Worm (Caenorhabditis elegans) whole organism, L2 larva: Measurements from ENCODE around the gene ttll-15.

ENCODE experiments used
- Y55F3AM.14 ChIP-seq: fragments of 200-800 bp; sonication (Bioruptor generic); optimal IDR thresholded peaks from 2 replicates; lab custom pipeline; 2018; ENCODE audit warnings: mild to moderate bottlenecking, missing genetic modification characterization, missing compliant biosample characterization
- ZK546.5 ChIP-seq: sonication (generic microtip); optimal IDR thresholded peaks from 2 replicates; lab custom pipeline; 2017; ENCODE audit warnings: missing biosample characterization, missing genetic modification characterization
- aly-2 ChIP-seq: fragments of 150-350 bp; optimal IDR thresholded peaks from 2 replicates; lab custom pipeline; 2014; ENCODE audit warnings: missing biosample characterization, missing genetic modification characterization
- blmp-1 ChIP-seq: sonication (generic microtip); optimal IDR thresholded peaks from 2 replicates; lab custom pipeline; 2017; ENCODE audit warnings: missing genetic modification characterization, mild to moderate bottlenecking, missing compliant biosample characterization, antibody characterized with exemption, moderate library complexity; ENCODE audit not compliant: insufficient read depth
- ceh-16 ChIP-seq: fragments of 150-350 bp; optimal IDR thresholded peaks from 2 replicates; lab custom pipeline; 2014; ENCODE audit warnings: missing biosample characterization, missing genetic modification characterization
- ceh-82 ChIP-seq: fragments of 150-350 bp; optimal IDR thresholded peaks from 2 replicates; lab custom pipeline; 2014; ENCODE audit warnings: missing biosample characterization, missing genetic modification characterization
- crh-2 ChIP-seq: sonication (generic microtip); optimal IDR thresholded peaks from 2 replicates; lab custom pipeline; 2017; ENCODE audit warnings: missing biosample characterization, missing genetic modification characterization
- dmd-4 ChIP-seq: sonication (generic microtip); optimal IDR thresholded peaks from 2 replicates; lab custom pipeline; 2017; ENCODE audit warnings: missing biosample characterization, missing genetic modification characterization
- egl-27 ChIP-seq: sonication (generic microtip); optimal IDR thresholded peaks from 3 replicates; lab custom pipeline; 2017; ENCODE audit warnings: missing biosample characterization, missing genetic modification reagents, missing genetic modification characterization
- elt-1 ChIP-seq: fragments of 150-350 bp; optimal IDR thresholded peaks from 2 replicates; lab custom pipeline; 2014; ENCODE audit warnings: missing biosample characterization, missing genetic modification characterization
- elt-3 ChIP-seq: sonication (generic microtip); optimal IDR thresholded peaks from 2 replicates; lab custom pipeline; 2017; ENCODE audit warnings: missing biosample characterization, missing genetic modification characterization
- fos-1 ChIP-seq: fragments of 150-350 bp; optimal IDR thresholded peaks from 2 replicates; lab custom pipeline; 2014; ENCODE audit warnings: missing biosample characterization, missing genetic modification characterization
- gmeb-1 ChIP-seq: fragments of 150-350 bp; optimal IDR thresholded peaks from 2 replicates; lab custom pipeline; 2014; ENCODE audit warnings: missing biosample characterization, missing genetic modification characterization
- lin-13 ChIP-seq: fragments of 150-350 bp; optimal IDR thresholded peaks from 2 replicates; lab custom pipeline; 2014; ENCODE audit warnings: missing biosample characterization, missing genetic modification reagents, missing genetic modification characterization
- lin-39 ChIP-seq: fragments of 150-350 bp; optimal IDR thresholded peaks from 2 replicates; lab custom pipeline; 2014; ENCODE audit warnings: missing biosample characterization, missing genetic modification reagents, missing genetic modification characterization
- lsy-2 ChIP-seq, 2 experiments: fragments of 150-350 bp in 1 of 2; sonication (generic microtip) in 1 of 2; optimal IDR thresholded peaks; 2 replicates each; lab custom pipeline; 2014 to 2017; ENCODE audit warnings: missing biosample characterization in 2 of 2, missing genetic modification characterization in 2 of 2
- mab-5 ChIP-seq: fragments of 150-350 bp; optimal IDR thresholded peaks from 2 replicates; lab custom pipeline; 2014; ENCODE audit warnings: missing biosample characterization, missing genetic modification characterization
- mbf-1 ChIP-seq: sonication (generic microtip); optimal IDR thresholded peaks from 2 replicates; lab custom pipeline; 2017; ENCODE audit warnings: missing biosample characterization, missing genetic modification characterization
- mdl-1 ChIP-seq, 2 experiments: fragments of 150-350 bp in 1 of 2; sonication (generic microtip) in 1 of 2; optimal IDR thresholded peaks; 2 replicates each; lab custom pipeline; 2017; ENCODE audit warnings: missing biosample characterization in 2 of 2, missing genetic modification characterization in 2 of 2
- nhr-10 ChIP-seq: sonication (generic microtip); optimal IDR thresholded peaks from 2 replicates; lab custom pipeline; 2017; ENCODE audit warnings: missing biosample characterization, missing genetic modification characterization
- nhr-129 ChIP-seq: fragments of 150-350 bp; optimal IDR thresholded peaks from 2 replicates; lab custom pipeline; 2014; ENCODE audit warnings: missing biosample characterization, missing genetic modification characterization
- nhr-21 ChIP-seq: fragments of 150-350 bp; optimal IDR thresholded peaks from 2 replicates; lab custom pipeline; 2014; ENCODE audit warnings: missing biosample characterization, missing genetic modification characterization
- nhr-23 ChIP-seq: fragments of 150-350 bp; optimal IDR thresholded peaks from 2 replicates; lab custom pipeline; 2014; ENCODE audit warnings: missing biosample characterization, missing genetic modification reagents, missing genetic modification characterization
- nhr-237 ChIP-seq: fragments of 150-350 bp; optimal IDR thresholded peaks from 2 replicates; lab custom pipeline; 2014; ENCODE audit warnings: missing biosample characterization, missing genetic modification characterization
- nhr-25 ChIP-seq: fragments of 150-350 bp; sonication (generic microtip); optimal IDR thresholded peaks from 3 replicates; lab custom pipeline; 2014; ENCODE audit warnings: missing biosample characterization, missing genetic modification characterization
- nhr-77 ChIP-seq: fragments of 150-350 bp; optimal IDR thresholded peaks from 2 replicates; lab custom pipeline; 2014; ENCODE audit warnings: missing biosample characterization, missing genetic modification characterization
- sma-9 ChIP-seq, 2 experiments: fragments of 150-350 bp in 1 of 2; sonication (generic microtip) in 1 of 2; optimal IDR thresholded peaks; 2 replicates each; lab custom pipeline; 2014 to 2016; ENCODE audit warnings: missing genetic modification characterization in 2 of 2, mild to moderate bottlenecking in 1 of 2, missing biosample characterization in 1 of 2, missing compliant biosample characterization in 1 of 2, missing genetic modification reagents in 1 of 2, moderate library complexity in 1 of 2
- snpc-4 ChIP-seq: fragments of 150-350 bp; optimal IDR thresholded peaks from 2 replicates; lab custom pipeline; 2014; ENCODE audit warnings: missing biosample characterization, missing genetic modification characterization
- unc-39 ChIP-seq: fragments of 150-350 bp; optimal IDR thresholded peaks from 2 replicates; lab custom pipeline; 2014; ENCODE audit warnings: missing biosample characterization, missing genetic modification characterization
- unc-55 ChIP-seq: fragments of 150-350 bp; sonication (generic microtip); optimal IDR thresholded peaks from 3 replicates; lab custom pipeline; 2014; ENCODE audit warnings: missing biosample characterization, missing genetic modification reagents, missing genetic modification characterization
- unc-62 ChIP-seq: fragments of 150-350 bp; optimal IDR thresholded peaks from 2 replicates; lab custom pipeline; 2014; ENCODE audit warnings: missing biosample characterization, missing genetic modification reagents, missing genetic modification characterization
- zag-1 ChIP-seq: fragments of 150-350 bp; optimal IDR thresholded peaks from 2 replicates; lab custom pipeline; 2014; ENCODE audit warnings: missing biosample characterization, missing genetic modification characterization
- ztf-1 ChIP-seq: fragments of 200-800 bp; sonication (Bioruptor generic); conservative IDR thresholded peaks from 2 replicates; pipeline ENCODE4 v1.3.6; 2022; ENCODE audit warnings: missing genetic modification characterization, missing compliant biosample characterization
- ztf-11 ChIP-seq: sonication (generic microtip); optimal IDR thresholded peaks from 2 replicates; lab custom pipeline; 2017; ENCODE audit warnings: missing biosample characterization, missing genetic modification characterization

The ttll-15 gene

DNA sequence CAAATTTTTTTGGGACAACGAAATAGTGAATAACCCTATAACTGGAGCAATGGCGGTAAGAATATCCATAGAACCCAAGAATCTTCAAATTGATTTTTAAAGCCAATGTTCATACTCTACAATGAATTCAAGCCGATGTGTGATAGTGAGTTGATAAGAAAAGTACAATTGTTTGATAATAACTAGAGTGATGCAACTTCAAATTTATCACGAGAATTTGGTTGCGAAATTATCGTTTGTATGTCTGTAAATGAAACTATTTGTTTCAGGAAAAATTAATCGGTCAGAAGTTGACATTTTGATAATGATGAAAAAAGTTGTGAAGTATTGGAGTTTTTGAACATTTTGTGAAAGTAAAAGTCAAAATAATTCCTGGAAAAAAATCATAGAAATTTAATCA, 41.0 kb downstream of the ttll-15 start:
- TF ChIP-seq crh-2 (tag; lab: Kevin White, UChicago) (peak; percentile 37), nhr-10 (tag; lab: Kevin White, UChicago) (no peak), nhr-25 (tag; lab: Kevin White, UChicago) (no peak), zag-1 (no peak), nhr-129 (tag; lab: Kevin White, UChicago) (peak; percentile 80), unc-39 (no peak), lsy-2 (tag; optimal IDR thresholded peaks at IDR 0.05; lab: Kevin White, UChicago) (no peak), dmd-4 (no peak), ztf-1 (no peak), nhr-237 (no peak), aly-2 (tag; lab: Kevin White, UChicago) (no peak), unc-55 (no peak), gmeb-1 (tag; lab: Kevin White, UChicago) (peak; percentile 24), lin-13 (GFP tag; lab: Kevin White, UChicago) (no peak), sma-9 (GFP tag; optimal IDR thresholded peaks at IDR 0.05; lab: Kevin White, UChicago) (peak; percentile 76), sma-9 (tag; optimal IDR thresholded peaks at IDR 0.05; lab: Kevin White, UChicago) (no peak), ceh-82 (no peak), ztf-11 (tag; lab: Kevin White, UChicago) (no peak), mbf-1 (tag; lab: Kevin White, UChicago) (no peak), nhr-77 (tag; lab: Kevin White, UChicago) (no peak), blmp-1 (tag; lab: Kevin White, UChicago) (no peak), mdl-1 (tag; optimal IDR thresholded peaks at IDR 0.05; lab: Kevin White, UChicago) (no peak), fos-1 (peak; percentile 93), lin-39 (no peak)

DNA sequence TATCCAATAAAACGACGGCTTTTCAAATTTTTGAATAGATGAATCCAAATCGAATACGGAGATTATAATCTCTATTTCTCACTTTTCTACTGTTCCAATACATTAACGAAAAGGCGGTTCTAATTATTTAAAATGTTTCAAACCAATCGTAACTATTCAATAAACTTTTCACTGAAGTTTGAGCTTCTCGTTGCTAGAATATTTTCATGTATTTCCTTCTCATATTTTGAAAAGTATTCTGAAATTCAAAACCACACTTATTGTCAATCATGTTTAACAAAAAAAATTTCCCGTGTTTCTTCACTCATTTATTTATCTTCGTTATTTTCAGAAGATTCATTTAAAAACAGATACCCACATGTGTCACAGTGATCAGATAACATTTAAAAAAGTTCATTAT, 44.5 kb downstream of the ttll-15 start, which contains the start of gene F15H10.8:
TSS of gene F15H10.8 (minus strand) at position 101 of the 400 bp plus-strand sequence.
- no peak for TF ChIP-seq ceh-82
- no peak for TF ChIP-seq egl-27
- no peak for TF ChIP-seq ZK546.5 (tag; lab: Kevin White, UChicago)
- no peak for TF ChIP-seq lin-39
- TF ChIP-seq, all 48 proteins: peak for 0

DNA sequence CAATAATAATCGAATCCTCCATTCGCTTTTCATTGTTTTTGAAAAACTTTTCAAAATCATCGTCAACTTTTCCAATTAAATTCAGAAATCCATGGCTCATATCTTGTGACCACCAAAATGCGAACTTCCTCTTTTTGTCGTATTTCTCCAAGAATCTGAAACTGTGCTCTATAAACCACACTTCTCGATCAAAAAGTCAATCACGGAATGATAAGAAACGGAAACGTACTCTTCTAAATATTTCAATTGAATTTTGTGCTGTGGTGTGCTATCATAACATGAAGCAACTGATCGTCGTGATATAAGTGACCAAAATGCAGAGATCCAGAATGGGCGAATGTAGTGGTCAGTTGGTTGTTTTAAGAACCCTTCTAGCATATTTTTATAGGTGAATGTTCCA, 46.4 kb downstream of the ttll-15 start:
- TF ChIP-seq fos-1: peak; percentile 29
- TF ChIP-seq unc-39: no peak

DNA sequence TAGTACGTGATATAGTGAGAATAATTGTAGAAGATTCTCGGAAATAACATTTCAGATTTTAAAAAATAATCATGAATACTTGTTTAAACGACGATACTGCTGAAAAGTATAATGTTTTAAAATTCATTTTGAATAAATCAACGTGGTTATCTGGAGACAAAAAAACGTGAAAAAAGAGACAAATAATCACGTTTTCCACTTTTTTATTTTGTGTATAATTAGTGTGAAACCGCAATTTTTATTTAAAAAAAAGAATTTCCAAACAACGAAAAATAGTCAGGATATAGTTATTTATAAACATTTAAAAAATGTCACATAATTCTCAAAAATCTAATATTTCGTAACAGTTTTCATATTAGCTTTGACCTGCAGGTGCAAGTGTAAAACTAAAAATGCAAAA, 48.0 kb downstream of the ttll-15 start, which contains the start of gene F15H10.7:
TSS of gene F15H10.7 (minus strand) at position 101 of the 400 bp plus-strand sequence.
- TF ChIP-seq unc-55 (no peak), ceh-16 (tag; lab: Kevin White, UChicago) (no peak), unc-62 (no peak), nhr-21 (tag; lab: Kevin White, UChicago) (no peak), fos-1 (no peak), nhr-237 (no peak), ztf-1 (no peak), mab-5 (tag; lab: Kevin White, UChicago) (no peak), nhr-23 (tag; lab: Kevin White, UChicago) (no peak), gmeb-1 (tag; lab: Kevin White, UChicago) (no peak), nhr-10 (tag; lab: Kevin White, UChicago) (no peak), Y55F3AM.14 (GFP tag; lab: Kevin White, UChicago) (no peak), elt-3 (tag; lab: Kevin White, UChicago) (no peak), elt-1 (tag; lab: Kevin White, UChicago) (no peak), dmd-4 (no peak), snpc-4 (tag; lab: Kevin White, UChicago) (no peak)

DNA sequence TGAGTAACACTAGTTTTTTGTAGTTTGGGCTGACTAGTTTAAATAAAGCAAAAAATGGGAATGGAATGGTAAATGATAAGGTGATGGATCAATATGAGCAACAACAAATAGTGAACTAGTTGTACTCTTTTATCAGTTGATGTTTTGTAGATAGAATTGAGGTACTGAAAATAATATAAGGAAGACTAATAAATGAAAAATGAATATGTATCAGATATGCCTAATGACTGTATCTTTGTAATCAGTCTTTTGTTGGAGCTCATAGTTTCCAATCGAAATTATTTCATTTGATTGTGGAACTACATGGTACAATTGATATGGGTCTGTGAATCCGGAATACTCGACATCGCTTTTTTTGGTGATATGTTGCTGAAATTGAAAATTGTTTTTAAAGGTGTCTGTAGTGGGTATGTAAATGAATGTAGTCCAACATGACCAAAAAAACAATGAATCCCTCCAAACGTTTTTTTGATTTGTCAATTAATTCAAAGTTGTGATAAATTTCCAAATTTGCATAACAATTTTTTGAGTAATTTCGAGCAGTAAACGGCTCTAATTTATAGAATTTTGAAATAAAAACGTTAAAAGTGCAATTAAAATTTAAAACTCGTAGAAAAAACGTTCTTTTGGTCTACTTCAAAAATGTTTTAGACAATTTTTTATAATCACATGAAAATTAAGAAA, 51.8 kb downstream of the ttll-15 start, which contains the start of gene F15H10.12:
TSS of gene F15H10.12 (minus strand) at position 51 of the 684 bp plus-strand sequence.
- TF ChIP-seq Y55F3AM.14 (GFP tag; lab: Kevin White, UChicago): no peak
- TF ChIP-seq nhr-21 (tag; lab: Kevin White, UChicago): no peak
- no peak for TF ChIP-seq blmp-1 (tag; lab: Kevin White, UChicago)
